Worm (Caenorhabditis elegans): Measurements from ENCODE around the gene M01G5.1.

M01G5.1 gene

DNA sequence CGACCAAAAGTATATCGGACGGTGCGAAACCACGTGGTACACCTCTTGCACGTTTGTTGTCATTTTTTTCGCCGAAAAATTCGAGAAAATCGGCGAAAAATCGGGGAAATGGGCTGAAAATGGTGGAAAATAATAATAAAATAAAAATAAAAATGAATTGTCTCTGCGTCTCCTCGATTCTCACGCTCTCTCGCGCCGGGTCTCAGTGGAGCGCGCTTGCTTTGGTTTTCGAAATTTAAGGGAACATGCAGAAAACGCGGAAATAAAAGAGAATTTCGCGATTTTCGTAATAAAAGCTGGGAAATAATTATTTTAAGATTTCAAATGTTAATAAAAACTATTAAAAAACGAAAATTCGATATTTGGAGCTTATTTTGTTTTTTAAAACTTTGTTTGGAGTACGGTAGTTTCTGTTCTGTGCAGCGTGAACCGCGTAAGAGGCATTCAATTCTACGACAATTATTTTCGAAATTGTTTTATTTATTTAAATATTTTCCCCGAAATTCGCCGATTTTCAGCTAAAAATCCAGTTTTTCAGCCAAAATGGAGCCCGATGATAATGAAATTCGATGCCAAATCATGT, at the start of gene M01G5.1, which contains the start of gene ave-1:
Gene M01G5.1, plus strand, starts transcription at position 539 of the 583 bp plus-strand sequence.
Gene ave-1, minus strand, starts transcription at position 113 of the 583 bp plus-strand sequence.
- TF ChIP-seq lin-13 (tag; optimal IDR thresholded peaks at IDR 0.05) (no peak), lsy-2 (tag; optimal IDR thresholded peaks at IDR 0.05) (peak; percentile 49), ceh-39 (tag; optimal IDR thresholded peaks at IDR 0.05) (no peak), ces-1 (GFP tag; optimal IDR thresholded peaks at IDR 0.05) (peak; percentile 87)

DNA sequence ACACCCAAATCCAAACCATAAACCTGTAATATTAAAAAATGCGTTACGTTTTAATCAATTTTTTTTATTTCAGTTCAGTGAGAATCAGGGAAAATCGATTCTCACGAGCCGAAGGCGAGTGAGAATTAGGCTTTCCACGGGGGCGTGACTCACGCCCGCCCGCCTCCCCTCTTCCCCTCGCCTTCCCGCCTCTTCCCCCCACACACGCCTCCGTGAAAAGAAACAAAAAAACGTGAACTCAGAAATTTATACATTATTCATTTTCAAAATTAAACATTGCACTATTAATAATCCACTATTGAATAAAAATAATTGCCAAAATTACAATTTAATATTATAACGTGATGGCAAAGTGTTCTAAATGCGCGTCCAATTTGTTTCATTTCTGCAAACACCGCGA, 49.5 kb upstream of the M01G5.1 start:
- TF ChIP-seq snpc-4 (tag; optimal IDR thresholded peaks at IDR 0.05) (no peak), ceh-83 (GFP tag; optimal IDR thresholded peaks at IDR 0.05) (peak; percentile 76)

DNA sequence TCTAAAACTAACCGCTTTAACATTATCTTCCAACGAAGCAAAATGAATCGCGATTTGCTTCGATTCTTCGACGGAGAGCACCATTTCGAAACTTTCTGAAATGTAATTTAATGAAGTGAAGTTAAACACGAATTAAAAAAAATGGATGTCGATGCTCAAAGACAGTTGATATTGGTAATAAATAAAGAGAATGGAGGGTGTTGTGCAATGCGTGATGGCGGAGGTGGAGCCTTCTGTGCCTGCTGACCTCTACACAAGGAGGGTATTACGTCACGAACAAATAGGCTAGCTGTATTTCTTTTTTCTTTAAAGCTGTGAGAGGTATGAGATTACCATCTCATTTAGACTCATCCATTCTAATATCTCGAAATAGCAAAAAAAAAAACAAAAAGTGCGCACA, 40.5 kb upstream of the M01G5.1 start, which contains the start of gene Y82E9BR.17:
Gene Y82E9BR.17, minus strand, starts transcription at position 101 of the 400 bp plus-strand sequence.
- TF ChIP-seq nhr-2 (tag; optimal IDR thresholded peaks at IDR 0.05) (peak; percentile 24), ham-2 (GFP tag; optimal IDR thresholded peaks at IDR 0.05) (no peak), hlh-1 (tag; optimal IDR thresholded peaks at IDR 0.05) (no peak), blmp-1 (tag; optimal IDR thresholded peaks at IDR 0.05) (no peak), nhr-28 (tag; optimal IDR thresholded peaks at IDR 0.05) (no peak), M03D4.4 (tag; optimal IDR thresholded peaks at IDR 0.05) (no peak), mep-1 (tag; optimal IDR thresholded peaks at IDR 0.05) (no peak), sptf-1 (tag; optimal IDR thresholded peaks at IDR 0.05) (no peak), zip-8 (tag; optimal IDR thresholded peaks at IDR 0.05) (peak; percentile 73), unc-120 (tag; optimal IDR thresholded peaks at IDR 0.05; ENCODE audit: poor library complexity, severe bottlenecking) (no peak)

DNA sequence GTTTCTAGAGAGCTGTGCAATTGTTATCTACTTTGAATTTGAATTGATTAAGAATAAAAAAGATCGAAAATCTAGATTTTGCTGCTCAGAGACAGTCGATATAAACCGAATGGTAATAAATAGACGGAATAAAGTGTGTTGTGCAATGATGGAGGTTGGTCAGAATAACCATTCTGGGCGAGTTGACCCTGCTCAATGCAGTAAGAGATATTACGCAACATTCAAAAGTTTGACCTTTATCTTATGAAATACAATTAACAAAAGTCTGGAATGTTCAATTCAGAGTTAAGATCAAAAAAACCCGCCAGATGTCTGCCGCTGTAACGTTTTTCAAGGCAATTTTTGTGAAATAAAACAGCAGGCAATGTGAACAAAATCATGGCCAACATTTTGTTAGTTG, 39.3 kb upstream of the M01G5.1 start:
- TF ChIP-seq tbx-8 (GFP tag; optimal IDR thresholded peaks at IDR 0.05) (no peak), nhr-28 (tag; optimal IDR thresholded peaks at IDR 0.05) (no peak), sem-2 (GFP tag; optimal IDR thresholded peaks at IDR 0.05) (no peak), nhr-2 (tag; optimal IDR thresholded peaks at IDR 0.05) (peak; percentile 45), zip-8 (tag; optimal IDR thresholded peaks at IDR 0.05) (peak; percentile 95)

DNA sequence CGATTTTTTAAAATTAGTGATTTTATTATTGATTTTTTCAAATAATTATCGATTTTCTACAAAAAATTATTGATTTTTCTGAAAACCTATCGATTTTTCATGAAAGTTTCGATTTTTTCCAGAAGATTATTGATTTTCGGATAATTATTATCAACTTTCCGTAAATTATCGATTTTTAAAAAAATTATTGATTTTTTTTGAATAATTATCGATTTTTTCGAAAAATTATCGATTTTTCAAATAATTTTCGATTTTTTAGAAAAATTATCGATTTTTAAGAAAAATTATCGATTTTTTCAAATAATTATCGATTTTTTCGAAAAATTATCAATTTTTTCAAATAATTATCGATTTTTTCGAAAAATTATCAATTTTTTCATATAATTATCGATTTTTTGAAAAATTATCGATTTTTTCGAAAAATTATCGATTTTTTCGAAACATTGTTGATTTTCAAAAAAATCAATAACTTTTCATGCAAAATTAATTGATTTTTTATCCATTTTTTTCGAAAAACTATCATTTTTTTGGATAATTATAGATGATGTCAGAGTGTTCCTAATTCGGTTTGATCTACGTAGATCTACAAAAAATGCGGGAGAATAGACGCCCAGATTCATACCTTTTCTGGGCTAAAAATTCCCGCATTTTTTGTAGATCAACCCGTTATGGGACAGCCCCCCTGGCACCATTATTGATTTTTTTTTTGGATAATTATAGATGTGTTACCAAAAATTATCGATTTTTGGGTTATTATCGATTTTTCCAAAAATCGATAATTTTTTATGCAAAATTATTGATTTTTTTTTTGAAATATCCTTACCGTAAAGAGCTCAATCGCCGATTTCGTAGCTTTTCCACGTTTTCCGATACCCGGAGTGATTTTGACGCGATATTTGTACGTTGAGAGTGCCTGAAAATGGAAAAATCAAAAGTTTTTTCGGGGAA, 27.6 kb upstream of the M01G5.1 start:
- TF ChIP-seq ceh-39 (tag; optimal IDR thresholded peaks at IDR 0.05) (peak; percentile 35), snpc-4 (tag; optimal IDR thresholded peaks at IDR 0.05) (no peak)

DNA sequence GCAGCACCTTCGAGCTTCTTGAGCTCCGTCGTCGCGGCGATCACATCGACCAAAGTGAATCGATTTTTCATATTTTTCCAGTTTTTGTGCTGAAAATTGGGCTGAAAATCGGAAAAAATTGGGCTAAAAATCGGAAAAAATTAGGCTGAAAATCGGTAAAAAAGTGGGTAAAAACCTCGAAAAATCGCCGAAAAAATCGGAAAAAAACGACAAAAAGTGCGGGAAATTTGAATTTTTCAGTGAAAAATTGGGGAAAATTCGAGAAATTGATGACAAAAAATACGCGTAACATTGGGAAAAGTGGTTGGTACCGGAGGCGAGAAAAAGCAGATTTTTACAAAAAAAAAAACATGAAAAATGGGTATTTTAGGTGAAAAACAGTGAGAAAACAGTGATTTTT, 12.8 kb upstream of the M01G5.1 start, which contains the start of gene Y82E9BR.18:
Gene Y82E9BR.18, minus strand, starts transcription at position 101 of the 400 bp plus-strand sequence.
- TF ChIP-seq nhr-76 (tag; optimal IDR thresholded peaks at IDR 0.05) = no peak
- no peak for TF ChIP-seq mep-1 (tag; optimal IDR thresholded peaks at IDR 0.05)
- TF ChIP-seq lsy-2 (tag; optimal IDR thresholded peaks at IDR 0.05) = no peak
- no peak for TF ChIP-seq ceh-39 (tag; optimal IDR thresholded peaks at IDR 0.05)
- TF ChIP-seq nhr-12 (tag; optimal IDR thresholded peaks at IDR 0.05) = no peak
- no peak for TF ChIP-seq tbx-8 (GFP tag; optimal IDR thresholded peaks at IDR 0.05)
- TF ChIP-seq nhr-237 (tag; optimal IDR thresholded peaks at IDR 0.05) = no peak
- no peak for TF ChIP-seq mab-5 (tag; optimal IDR thresholded peaks at IDR 0.05)
- TF ChIP-seq sptf-1 (tag; optimal IDR thresholded peaks at IDR 0.05) = no peak
- no peak for TF ChIP-seq unc-39 (tag; optimal IDR thresholded peaks at IDR 0.05)

DNA sequence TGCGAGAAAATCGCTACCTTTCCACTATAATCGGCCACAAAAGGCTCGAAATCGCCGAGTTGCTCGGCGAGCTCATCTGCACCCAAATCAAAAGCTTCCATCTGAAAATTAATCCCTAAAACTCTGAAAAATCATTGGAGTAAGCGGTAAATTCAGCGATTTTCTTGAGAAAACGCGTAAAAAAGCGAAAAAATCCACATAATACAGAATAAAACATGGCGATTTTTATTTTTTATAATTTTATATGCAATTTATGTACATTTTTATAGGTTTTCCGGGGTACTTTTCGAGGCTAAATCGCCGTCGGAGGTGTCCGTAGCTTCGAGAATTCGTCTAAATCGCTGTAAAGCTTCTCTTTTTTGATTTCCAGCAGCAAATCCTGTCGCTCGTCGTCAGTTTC, 971 bp upstream of the M01G5.1 start, which contains the start of gene Y82E9BR.19:
Gene Y82E9BR.19, minus strand, starts transcription at position 101 of the 400 bp plus-strand sequence.
- TF ChIP-seq nhr-28 (tag; optimal IDR thresholded peaks at IDR 0.05) = no peak
- no peak for TF ChIP-seq lin-13 (tag; optimal IDR thresholded peaks at IDR 0.05)
- TF ChIP-seq ham-2 (GFP tag; optimal IDR thresholded peaks at IDR 0.05) = no peak
- TF ChIP-seq hlh-1 (tag; optimal IDR thresholded peaks at IDR 0.05) = no peak
- no peak for TF ChIP-seq M03D4.4 (tag; optimal IDR thresholded peaks at IDR 0.05)
- no peak for TF ChIP-seq ces-1 (GFP tag; optimal IDR thresholded peaks at IDR 0.05)
- no peak for TF ChIP-seq mls-2 (tag; optimal IDR thresholded peaks at IDR 0.05)
- TF ChIP-seq cnd-1 (tag; optimal IDR thresholded peaks at IDR 0.05) = no peak
- no peak for TF ChIP-seq elt-3 (tag; optimal IDR thresholded peaks at IDR 0.05)
- TF ChIP-seq flh-1 (GFP tag; optimal IDR thresholded peaks at IDR 0.05) = no peak
- no peak for TF ChIP-seq bed-3 (GFP tag; optimal IDR thresholded peaks at IDR 0.05)
- TF ChIP-seq nhr-2 (tag; optimal IDR thresholded peaks at IDR 0.05) = no peak
- no peak for TF ChIP-seq tbx-8 (GFP tag; optimal IDR thresholded peaks at IDR 0.05)
- TF ChIP-seq lsy-2 (tag; optimal IDR thresholded peaks at IDR 0.05) = no peak
- TF ChIP-seq ztf-11 (tag; optimal IDR thresholded peaks at IDR 0.05) = no peak
- TF ChIP-seq lin-32 (GFP tag; optimal IDR thresholded peaks at IDR 0.05) = no peak
- TF ChIP-seq ceh-43 (GFP tag; optimal IDR thresholded peaks at IDR 0.05) = no peak
- TF ChIP-seq sem-2 (GFP tag; optimal IDR thresholded peaks at IDR 0.05) = no peak
